Worm (Caenorhabditis elegans): ENCODE results near the gene F43E2.6.
A peak's percentile ranks its signal among the peaks of the same experiment; 100 is the strongest.

F43E2.6 gene

DNA sequence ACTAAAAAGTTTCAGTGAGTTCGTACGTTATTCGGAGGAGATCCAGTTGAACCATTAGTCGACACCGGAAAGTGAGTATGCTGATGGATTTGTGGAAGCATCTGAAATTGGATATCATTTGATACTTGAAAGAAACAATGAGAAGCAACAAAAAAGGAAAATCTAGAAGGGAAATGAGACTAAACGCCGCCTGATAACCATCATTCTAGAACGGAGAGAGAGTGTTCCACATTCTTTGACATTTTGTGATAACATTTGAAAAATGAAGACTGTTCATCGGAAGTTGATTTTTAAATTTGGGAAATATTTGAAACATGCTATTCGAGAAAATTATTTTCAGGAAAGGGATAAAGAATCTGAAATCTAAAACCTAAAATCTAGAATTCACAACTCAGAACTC is 37.4 kb downstream of the F43E2.6 start, which contains the start of gene npax-1:
TSS of gene npax-1 (minus strand) at position 101 of the 400 bp plus-strand sequence.
- TF ChIP-seq B0336.3 (GFP tag; IDR thresholded peaks at IDR 0.05) = no peak
- TF ChIP-seq sptf-2 (GFP tag; optimal IDR thresholded peaks at IDR 0.05) = no peak
- TF ChIP-seq tbx-9 (tag; optimal IDR thresholded peaks at IDR 0.05; ENCODE audit: borderline replicate concordance) = no peak
- TF ChIP-seq nhr-27 (tag; optimal IDR thresholded peaks at IDR 0.05) = no peak
- no peak for TF ChIP-seq hlh-26 (GFP tag; conservative IDR thresholded peaks at IDR 0.05)
- no peak for TF ChIP-seq ztf-18 (tag; optimal IDR thresholded peaks at IDR 0.05)
- TF ChIP-seq gei-17 (GFP tag; optimal IDR thresholded peaks at IDR 0.05) = no peak
- no peak for TF ChIP-seq tlf-1 (GFP tag; optimal IDR thresholded peaks at IDR 0.05)
- TF ChIP-seq D2030.7 (GFP tag; IDR thresholded peaks at IDR 0.05) = no peak
- no peak for TF ChIP-seq attf-6 (GFP tag; IDR thresholded peaks at IDR 0.05)
- TF ChIP-seq bed-2 (GFP tag; IDR thresholded peaks at IDR 0.05) = no peak
- TF ChIP-seq zim-3 (tag; optimal IDR thresholded peaks at IDR 0.05) = no peak
- no peak for TF ChIP-seq zfh-2 (GFP tag; conservative IDR thresholded peaks at IDR 0.05)
- no peak for TF ChIP-seq lin-40 (tag; optimal IDR thresholded peaks at IDR 0.05)
- no peak for TF ChIP-seq lsy-27 (tag; optimal IDR thresholded peaks at IDR 0.05; ENCODE audit: borderline replicate concordance, insufficient read depth)
- TF ChIP-seq sdz-38 (tag; optimal IDR thresholded peaks at IDR 0.05) = no peak

DNA sequence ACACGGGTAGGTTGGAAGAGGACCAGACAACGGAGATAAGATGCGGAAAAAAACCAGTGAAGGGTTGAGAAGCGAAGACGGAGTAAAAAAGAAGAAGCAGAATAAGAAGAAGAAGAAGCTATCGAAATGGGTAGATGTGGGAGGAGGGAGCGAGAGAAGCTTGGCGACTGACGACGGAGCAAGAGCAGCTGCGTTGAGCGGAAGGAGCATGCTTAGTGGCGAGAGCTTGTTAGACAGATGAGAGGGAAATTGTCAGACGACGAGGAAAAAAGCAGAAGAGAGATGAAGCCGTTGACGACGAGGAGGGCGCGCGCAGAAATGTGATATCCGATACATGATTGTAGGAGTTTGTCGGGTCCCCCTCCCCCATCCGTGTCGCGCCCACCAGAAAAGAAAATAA is 41.7 kb downstream of the F43E2.6 start:
- TF ChIP-seq hmg-1.2 (GFP tag; IDR thresholded peaks at IDR 0.05) (0 out of 2 replicates have a peak, but pooled peaks have one; percentile 12), mes-4 (tag; optimal IDR thresholded peaks at IDR 0.05) (no peak), ceh-27 (GFP tag; optimal IDR thresholded peaks at IDR 0.05) (peak; percentile 1), zfh-2 (GFP tag; conservative IDR thresholded peaks at IDR 0.05) (peak; percentile 90), ztf-25 (GFP tag; IDR thresholded peaks at IDR 0.05) (no peak), egrh-3 (GFP tag; IDR thresholded peaks at IDR 0.05) (0 out of 2 replicates have a peak, but pooled peaks have one; percentile 48), bed-2 (GFP tag; IDR thresholded peaks at IDR 0.05) (0 out of 2 replicates have a peak, but pooled peaks have one; percentile 20), xnd-1 (tag; optimal IDR thresholded peaks at IDR 0.05) (no peak), B0019.2 (GFP tag; conservative IDR thresholded peaks at IDR 0.05) (no peak), akir-1 (GFP tag; optimal IDR thresholded peaks at IDR 0.05) (no peak), K12H6.12 (tag; optimal IDR thresholded peaks at IDR 0.05) (peak; percentile 59), zim-3 (tag; optimal IDR thresholded peaks at IDR 0.05) (peak; percentile 18), unc-62 (GFP tag; optimal IDR thresholded peaks at IDR 0.05) (no peak), rcor-1 (GFP tag; IDR thresholded peaks at IDR 0.05) (no peak), tbp1 (GFP tag; optimal IDR thresholded peaks at IDR 0.05) (no peak), snpc-4 (GFP tag; optimal IDR thresholded peaks at IDR 0.05) (no peak), snpc-4 (tag; optimal IDR thresholded peaks at IDR 0.05) (no peak), ztf-22 (GFP tag; optimal IDR thresholded peaks at IDR 0.05) (no peak), lsy-27 (tag; optimal IDR thresholded peaks at IDR 0.05; ENCODE audit: borderline replicate concordance, insufficient read depth) (no peak), egl-18 (GFP tag; IDR thresholded peaks at IDR 0.05) (no peak), nfyb-1 (GFP tag; IDR thresholded peaks at IDR 0.05) (no peak), lin-40 (tag; optimal IDR thresholded peaks at IDR 0.05) (peak; percentile 48)

DNA sequence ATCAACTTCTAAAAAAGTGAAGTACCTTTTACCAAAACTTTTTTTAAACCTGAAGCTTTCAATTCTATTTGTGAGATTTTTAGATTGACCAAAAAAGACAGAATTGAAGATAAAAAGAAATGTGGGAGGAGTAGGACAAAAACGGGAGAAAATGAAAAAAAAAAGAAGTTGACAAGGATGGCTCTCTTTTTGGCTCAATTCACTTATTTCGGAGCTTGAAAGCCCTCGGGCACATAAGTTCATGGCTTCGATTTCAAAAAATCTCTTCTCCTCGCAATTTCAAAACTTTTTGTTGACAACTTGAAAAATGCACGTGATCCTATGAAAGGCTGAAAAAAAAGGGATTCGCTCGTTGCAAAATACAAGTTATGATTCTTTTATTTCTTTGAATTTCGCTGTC is 42.5 kb downstream of the F43E2.6 start:
- no peak for TF ChIP-seq tbp1 (GFP tag; optimal IDR thresholded peaks at IDR 0.05)
- no peak for TF ChIP-seq C06A6.2 (GFP tag; conservative IDR thresholded peaks at IDR 0.05)
- no peak for TF ChIP-seq mes-4 (tag; optimal IDR thresholded peaks at IDR 0.05)
- TF ChIP-seq xnd-1 (tag; optimal IDR thresholded peaks at IDR 0.05) = no peak
- TF ChIP-seq nfya-1 (tag; optimal IDR thresholded peaks at IDR 0.05; ENCODE audit: borderline replicate concordance, insufficient read depth) = no peak
- TF ChIP-seq dox-1 (GFP tag; IDR thresholded peaks at IDR 0.05) = no peak
- TF ChIP-seq mel-28 (tag; optimal IDR thresholded peaks at IDR 0.05; ENCODE audit: borderline replicate concordance) = no peak
- no peak for TF ChIP-seq akir-1 (GFP tag; optimal IDR thresholded peaks at IDR 0.05)
- TF ChIP-seq nhr-179 (tag; optimal IDR thresholded peaks at IDR 0.05) = no peak
- TF ChIP-seq ztf-22 (GFP tag; optimal IDR thresholded peaks at IDR 0.05) = no peak
- no peak for TF ChIP-seq chd-7 (tag; optimal IDR thresholded peaks at IDR 0.05)
- no peak for TF ChIP-seq fkh-3 (tag; optimal IDR thresholded peaks at IDR 0.05)
- no peak for TF ChIP-seq ets-4 (GFP tag; optimal IDR thresholded peaks at IDR 0.05)
- TF ChIP-seq hlh-26 (GFP tag; conservative IDR thresholded peaks at IDR 0.05) = no peak
- no peak for TF ChIP-seq B0261.1 (tag; optimal IDR thresholded peaks at IDR 0.05)
- TF ChIP-seq rpc-1 (optimal IDR thresholded peaks at IDR 0.05) = no peak
- no peak for TF ChIP-seq rpc-1 (tag; optimal IDR thresholded peaks at IDR 0.05)
- no peak for TF ChIP-seq egl-18 (GFP tag; IDR thresholded peaks at IDR 0.05)
- no peak for TF ChIP-seq hmg-1.2 (GFP tag; IDR thresholded peaks at IDR 0.05)

Data from whole organism, young adult.